Worm (Caenorhabditis elegans): Measurements from ENCODE around the gene reps-1.
A peak's percentile ranks its signal among the peaks of the same experiment; 100 is the strongest.

reps-1 gene

ce11 chrV:18967479-18968056, 22.7 kb downstream of the reps-1 start, which contains the start of gene Y39B6A.43 (continued):
- peak; percentile 92 for TF ChIP-seq nfya-1 (tag; optimal IDR thresholded peaks at IDR 0.05; ENCODE audit: insufficient read depth)
- no peak for TF ChIP-seq ceh-9 (tag; optimal IDR thresholded peaks at IDR 0.05)
- TF ChIP-seq fkh-10 (GFP tag; optimal IDR thresholded peaks at IDR 0.05) = peak; percentile 66
- TF ChIP-seq nhr-11 (tag; optimal IDR thresholded peaks at IDR 0.05) = peak; percentile 65
- peak; percentile 98 for TF ChIP-seq lin-15B (tag; optimal IDR thresholded peaks at IDR 0.05)

ce11 chrV:18960072-18960471, 30.2 kb downstream of the reps-1 start, which contains the start of gene ztf-20:
TSS of gene ztf-20 (minus strand) at chrV:18960172.
- TF ChIP-seq skn-1 (tag; optimal IDR thresholded peaks at IDR 0.05) = no peak

DNA sequence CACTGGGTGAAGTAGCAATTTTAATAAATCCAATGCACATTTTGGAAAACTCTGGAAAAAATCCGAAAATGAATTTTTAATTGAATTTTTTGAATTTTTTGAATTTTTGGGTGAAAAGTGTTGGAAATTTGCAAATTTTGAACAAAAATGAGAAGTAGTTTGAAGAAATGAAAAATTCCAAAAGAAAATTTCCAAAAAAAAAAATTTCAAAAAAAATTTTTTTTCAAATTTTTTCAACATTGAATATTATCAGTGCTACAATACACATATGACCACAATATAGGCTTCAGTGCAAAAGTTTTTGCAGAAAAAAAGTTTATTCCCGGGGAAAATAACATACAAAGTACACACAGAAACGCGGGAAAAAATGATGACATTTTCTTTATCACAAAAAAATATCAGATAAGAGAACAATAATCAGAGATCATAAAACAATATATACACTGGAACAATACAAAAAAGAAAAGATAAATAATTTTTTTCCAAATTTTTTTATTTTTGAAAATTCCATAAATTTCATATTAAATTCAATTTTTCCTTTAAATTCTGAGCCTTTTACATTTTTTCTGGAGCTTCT, 32.9 kb downstream of the reps-1 start, which contains the start of gene hrg-10:
TSS of gene hrg-10 (minus strand) at position 51 of the 577 bp plus-strand sequence.
- TF ChIP-seq nhr-76 (tag; optimal IDR thresholded peaks at IDR 0.05) (no peak), aly-2 (tag; optimal IDR thresholded peaks at IDR 0.05) (no peak), nhr-67 (tag; optimal IDR thresholded peaks at IDR 0.05) (no peak), ztf-11 (tag; optimal IDR thresholded peaks at IDR 0.05) (no peak), jun-1 (tag; optimal IDR thresholded peaks at IDR 0.05) (no peak), fos-1 (tag; optimal IDR thresholded peaks at IDR 0.05) (no peak), fkh-10 (GFP tag; optimal IDR thresholded peaks at IDR 0.05) (no peak), tbx-2 (tag; optimal IDR thresholded peaks at IDR 0.05) (no peak), sea-2 (GFP tag; optimal IDR thresholded peaks at IDR 0.05) (no peak), pha-4 (tag; optimal IDR thresholded peaks at IDR 0.05) (peak; percentile 45), nhr-12 (tag; optimal IDR thresholded peaks at IDR 0.05) (no peak), mml-1 (tag; optimal IDR thresholded peaks at IDR 0.05) (no peak), nfya-1 (tag; optimal IDR thresholded peaks at IDR 0.05; ENCODE audit: insufficient read depth) (no peak), daf-12 (tag; optimal IDR thresholded peaks at IDR 0.05) (no peak), skn-1 (tag; optimal IDR thresholded peaks at IDR 0.05) (peak; percentile 63), lsy-12 (tag; optimal IDR thresholded peaks at IDR 0.05) (no peak), elt-2 (tag; optimal IDR thresholded peaks at IDR 0.05) (peak; percentile 76), egl-5 (tag; optimal IDR thresholded peaks at IDR 0.05) (no peak), eor-1 (tag; optimal IDR thresholded peaks at IDR 0.05) (no peak), pqm-1 (tag; optimal IDR thresholded peaks at IDR 0.05) (peak; percentile 53), unc-62 (GFP tag; optimal IDR thresholded peaks at IDR 0.05) (no peak), elt-1 (tag; optimal IDR thresholded peaks at IDR 0.05) (no peak), ceh-16 (tag; optimal IDR thresholded peaks at IDR 0.05) (no peak), elt-3 (tag; optimal IDR thresholded peaks at IDR 0.05) (no peak), zag-1 (tag; optimal IDR thresholded peaks at IDR 0.05) (no peak), nhr-237 (tag; optimal IDR thresholded peaks at IDR 0.05) (no peak), ZK546.5 (tag; optimal IDR thresholded peaks at IDR 0.05) (no peak), ama-1 (optimal IDR thresholded peaks at IDR 0.05) (no peak), ztf-4 (tag; optimal IDR thresholded peaks at IDR 0.05) (no peak), snpc-4 (tag; optimal IDR thresholded peaks at IDR 0.05) (no peak), nhr-25 (tag; optimal IDR thresholded peaks at IDR 0.05) (no peak), hmg-11 (tag; optimal IDR thresholded peaks at IDR 0.05) (no peak)

DNA sequence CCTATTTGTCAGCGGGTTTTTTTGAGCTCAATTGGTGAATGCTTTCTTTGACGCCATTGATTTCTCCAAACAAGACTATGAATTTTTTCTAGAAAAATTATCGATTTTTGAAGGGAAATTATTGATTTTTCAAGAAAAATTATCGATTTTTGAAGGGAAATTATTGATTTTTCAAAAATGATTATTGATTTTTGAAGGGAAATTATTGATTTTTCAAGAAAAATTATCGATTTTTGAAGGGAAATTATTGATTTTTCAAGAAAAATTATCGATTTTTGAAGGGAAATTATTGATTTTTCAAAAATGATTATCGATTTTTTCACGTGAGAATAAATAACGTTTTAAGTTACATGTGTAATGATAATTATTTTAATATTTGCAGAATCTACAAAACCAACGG, 49.5 kb downstream of the reps-1 start:
- peak; percentile 94 for TF ChIP-seq ceh-28 (tag; optimal IDR thresholded peaks at IDR 0.05)

- TF ChIP-seq lin-15B (tag; optimal IDR thresholded peaks at IDR 0.05) = no peak
- TF ChIP-seq ceh-9 (tag; optimal IDR thresholded peaks at IDR 0.05) = no peak
- TF ChIP-seq R02D3.7 (tag; optimal IDR thresholded peaks at IDR 0.05) = no peak
- no peak for TF ChIP-seq pqm-1 (tag; optimal IDR thresholded peaks at IDR 0.05)
- TF ChIP-seq ztf-11 (tag; optimal IDR thresholded peaks at IDR 0.05) = no peak
- no peak for TF ChIP-seq daf-12 (tag; optimal IDR thresholded peaks at IDR 0.05)
- no peak for TF ChIP-seq fkh-2 (tag; optimal IDR thresholded peaks at IDR 0.05)
- TF ChIP-seq nhr-67 (tag; optimal IDR thresholded peaks at IDR 0.05) = no peak
- no peak for TF ChIP-seq elt-3 (tag; optimal IDR thresholded peaks at IDR 0.05)
- no peak for TF ChIP-seq sea-2 (GFP tag; optimal IDR thresholded peaks at IDR 0.05)
- no peak for TF ChIP-seq aly-2 (tag; optimal IDR thresholded peaks at IDR 0.05)
- TF ChIP-seq skn-1 (tag; optimal IDR thresholded peaks at IDR 0.05) = no peak
- TF ChIP-seq nhr-12 (tag; optimal IDR thresholded peaks at IDR 0.05) = no peak
- TF ChIP-seq ceh-28 (tag; optimal IDR thresholded peaks at IDR 0.05) = no peak
- TF ChIP-seq egl-27 (tag; optimal IDR thresholded peaks at IDR 0.05) = no peak
- no peak for TF ChIP-seq pha-4 (tag; optimal IDR thresholded peaks at IDR 0.05)
- no peak for TF ChIP-seq jun-1 (tag; optimal IDR thresholded peaks at IDR 0.05)
- no peak for TF ChIP-seq egl-5 (tag; optimal IDR thresholded peaks at IDR 0.05)
- no peak for TF ChIP-seq nhr-77 (tag; optimal IDR thresholded peaks at IDR 0.05)
- no peak for TF ChIP-seq unc-39 (tag; optimal IDR thresholded peaks at IDR 0.05)
These were observed 50.0 kb downstream of the reps-1 start, which contains the start of gene Y80D3A.8 for ce11 chrV:18940341-18940740. TSS of gene Y80D3A.8 (plus strand) at chrV:18940641.
